Worm (Caenorhabditis elegans): ENCODE data around the gene spat-2.

DNA sequence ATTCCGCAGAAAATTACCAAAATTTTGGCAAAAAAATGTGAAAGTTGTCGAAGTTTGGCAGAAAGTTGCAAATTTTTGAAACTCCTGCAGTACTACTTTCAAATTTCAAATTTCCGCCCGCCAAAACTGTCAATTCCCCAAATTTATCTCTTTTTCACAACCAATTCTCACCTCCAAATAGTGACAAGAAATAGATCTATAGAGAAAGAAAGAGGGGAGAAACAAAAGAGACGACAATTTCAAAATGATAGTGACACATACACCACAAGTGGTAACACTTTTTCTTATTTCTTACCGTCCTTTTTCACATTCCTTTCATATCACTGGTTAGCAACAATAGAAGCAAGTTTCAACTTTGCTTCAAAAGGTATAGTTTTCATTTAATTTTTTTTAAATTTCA, 47.3 kb downstream of the spat-2 start:
- TF ChIP-seq nhr-28 (tag; optimal IDR thresholded peaks at IDR 0.05) (no peak), zag-1 (tag; optimal IDR thresholded peaks at IDR 0.05) (no peak), skn-1 (tag; optimal IDR thresholded peaks at IDR 0.05) (no peak), daf-12 (tag; optimal IDR thresholded peaks at IDR 0.05) (no peak), ama-1 (optimal IDR thresholded peaks at IDR 0.05) (no peak), nhr-12 (tag; optimal IDR thresholded peaks at IDR 0.05) (no peak), nhr-25 (tag; optimal IDR thresholded peaks at IDR 0.05) (no peak)
